Fruit fly (Drosophila melanogaster) whole organism, embryonic: ENCODE data around the gene CG15717.

Experiments
- CG10321 ChIP-seq: fragments of 200-800 bp; sonication (Bioruptor generic); IDR thresholded peaks from 2 replicates; pipeline ENCODE4 v1.3.6; 2022; ENCODE audit warnings: missing biosample characterization, missing genetic modification characterization
- CG11696 ChIP-seq: fragments of 200-800 bp; sonication (Bioruptor generic); IDR thresholded peaks from 2 replicates; pipeline ENCODE4 v1.3.6; 2022; ENCODE audit warnings: missing biosample characterization, missing genetic modification characterization
- CG15479 ChIP-seq: fragments of 200-800 bp; sonication (Bioruptor generic); optimal IDR thresholded peaks from 3 replicates; lab custom pipeline; 2019; ENCODE audit warnings: missing biosample characterization, mild to moderate bottlenecking, missing genetic modification characterization, moderate library complexity
- CG16863 ChIP-seq: fragments of 200-800 bp; sonication (Bioruptor generic); optimal IDR thresholded peaks from 3 replicates; lab custom pipeline; 2016; ENCODE audit warnings: missing biosample characterization, missing genetic modification characterization
- CG17568 ChIP-seq: fragments of 200-800 bp; sonication (Bioruptor generic); optimal IDR thresholded peaks from 2 replicates; lab custom pipeline; 2018; ENCODE audit warnings: missing biosample characterization, mild to moderate bottlenecking, missing genetic modification characterization, moderate library complexity
- CG1792 ChIP-seq: fragments of 200-800 bp; sonication (Bioruptor generic); optimal IDR thresholded peaks from 2 replicates; lab custom pipeline; 2016; ENCODE audit warnings: missing biosample characterization, missing genetic modification characterization
- CG1832 ChIP-seq: fragments of 200-800 bp; sonication (Bioruptor generic); optimal IDR thresholded peaks from 2 replicates; lab custom pipeline; 2017; ENCODE audit warnings: missing biosample characterization, mild to moderate bottlenecking, missing genetic modification characterization, inconsistent platforms
- CG2120 ChIP-seq: fragments of 200-800 bp; sonication (Bioruptor generic); optimal IDR thresholded peaks from 3 replicates; lab custom pipeline; 2016; ENCODE audit warnings: missing biosample characterization, missing genetic modification characterization
- CG2199 ChIP-seq: fragments of 200-800 bp; sonication (Bioruptor generic); IDR thresholded peaks from 3 replicates; pipeline ENCODE4 v1.3.6; 2022; ENCODE audit warnings: missing biosample characterization, missing genetic modification characterization
- CG31224 ChIP-seq: fragments of 200-800 bp; sonication (Bioruptor generic); IDR thresholded peaks from 2 replicates; pipeline ENCODE4 v1.3.6; 2022; ENCODE audit warnings: missing biosample characterization, missing genetic modification characterization
- CG32767 ChIP-seq: fragments of 200-800 bp; sonication (Bioruptor generic); IDR thresholded peaks from 2 replicates; pipeline ENCODE4 v1.3.6; 2022; ENCODE audit warnings: missing biosample characterization, missing genetic modification characterization
- CG33557 ChIP-seq: fragments of 200-800 bp; sonication (Bioruptor generic); optimal IDR thresholded peaks from 2 replicates; lab custom pipeline; 2019; ENCODE audit warnings: missing biosample characterization, mild to moderate bottlenecking, missing genetic modification characterization, moderate library complexity
- CG4282 ChIP-seq: fragments of 200-800 bp; sonication (Bioruptor generic); optimal IDR thresholded peaks from 2 replicates; lab custom pipeline; 2016; ENCODE audit warnings: missing biosample characterization, missing genetic modification characterization
- CG6175 ChIP-seq: fragments of 200-800 bp; sonication (Bioruptor generic); IDR thresholded peaks from 3 replicates; pipeline ENCODE4 v1.3.6; 2022; ENCODE audit warnings: missing biosample characterization, missing genetic modification characterization
- CG7357 ChIP-seq: fragments of 200-800 bp; sonication (Bioruptor generic); IDR thresholded peaks from 3 replicates; pipeline ENCODE4 v1.3.6; 2022; ENCODE audit warnings: missing biosample characterization, missing genetic modification characterization
- CG7786 ChIP-seq: fragments of 200-800 bp; sonication (Bioruptor generic); optimal IDR thresholded peaks from 2 replicates; lab custom pipeline; 2016; ENCODE audit warnings: missing biosample characterization, missing genetic modification characterization
- CG7963 ChIP-seq: fragments of 200-800 bp; sonication (Bioruptor generic); IDR thresholded peaks from 3 replicates; pipeline ENCODE4 v1.3.6; 2022; ENCODE audit warnings: missing biosample characterization, missing genetic modification characterization; ENCODE audit not compliant: partially characterized antibody
- CG8089 ChIP-seq: fragments of 200-800 bp; sonication (Bioruptor generic); optimal IDR thresholded peaks from 3 replicates; lab custom pipeline; 2016; ENCODE audit warnings: missing biosample characterization, missing genetic modification characterization
- CG8359 ChIP-seq: fragments of 200-800 bp; sonication (Bioruptor generic); optimal IDR thresholded peaks from 2 replicates; lab custom pipeline; 2017; ENCODE audit warnings: missing biosample characterization, mild to moderate bottlenecking, missing genetic modification characterization, borderline replicate concordance
- Dip2 ChIP-seq: fragments of 200-800 bp; sonication (Bioruptor generic); IDR thresholded peaks from 2 replicates; pipeline ENCODE4 v1.3.6; 2022; ENCODE audit warnings: missing biosample characterization, missing genetic modification characterization
- Dip3 ChIP-seq: fragments of 200-800 bp; sonication (Bioruptor generic); optimal IDR thresholded peaks from 3 replicates; lab custom pipeline; 2016; ENCODE audit warnings: missing biosample characterization, missing genetic modification characterization
- Drgx ChIP-seq: fragments of 200-800 bp; sonication (Bioruptor generic); IDR thresholded peaks from 2 replicates; pipeline ENCODE4 v1.3.6; 2022; ENCODE audit warnings: missing biosample characterization, missing genetic modification characterization
- E2f2 ChIP-seq: fragments of 200-800 bp; sonication (Bioruptor generic); IDR thresholded peaks from 2 replicates; pipeline ENCODE4 v1.3.6; 2022; ENCODE audit warnings: missing biosample characterization, missing genetic modification characterization
- Ets65A ChIP-seq: fragments of 200-800 bp; sonication (Bioruptor generic); peaks from one replicate; lab custom pipeline; 2016; ENCODE audit warnings: missing biosample characterization, missing genetic modification characterization
- Fer2 ChIP-seq: fragments of 200-800 bp; sonication (Bioruptor generic); optimal IDR thresholded peaks from 2 replicates; lab custom pipeline; 2018; ENCODE audit warnings: missing biosample characterization, mild to moderate bottlenecking, missing genetic modification characterization, moderate library complexity
- Fer3 ChIP-seq: fragments of 200-800 bp; sonication (Bioruptor generic); optimal IDR thresholded peaks from 2 replicates; lab custom pipeline; 2018; ENCODE audit warnings: missing biosample characterization, mild to moderate bottlenecking, missing genetic modification characterization, moderate library complexity
- HmgZ ChIP-seq: fragments of 200-800 bp; sonication (Bioruptor generic); optimal IDR thresholded peaks from 2 replicates; lab custom pipeline; 2018; ENCODE audit warnings: missing biosample characterization, mild to moderate bottlenecking, missing genetic modification characterization
- Lhr ChIP-seq: fragments of 200-800 bp; sonication (Bioruptor generic); optimal IDR thresholded peaks from 3 replicates; lab custom pipeline; 2017; ENCODE audit warnings: mild to moderate bottlenecking, missing biosample characterization, missing genetic modification reagents, missing genetic modification characterization
- Lpt ChIP-seq: fragments of >200 bp; optimal IDR thresholded peaks from 2 replicates; lab custom pipeline; 2018; ENCODE audit warnings: missing biosample characterization, missing genetic modification characterization
- Meics ChIP-seq: fragments of 200-800 bp; sonication (Bioruptor generic); optimal IDR thresholded peaks from 2 replicates; lab custom pipeline; 2017; ENCODE audit warnings: missing biosample characterization, mild to moderate bottlenecking, missing genetic modification characterization
- NFAT ChIP-seq: fragments of 200-800 bp; sonication (Bioruptor generic); IDR thresholded peaks from 2 replicates; pipeline ENCODE4 v1.3.6; 2022; ENCODE audit warnings: missing biosample characterization, missing genetic modification characterization
- Nf-YB ChIP-seq: fragments of 200-800 bp; sonication (Bioruptor generic); optimal IDR thresholded peaks from 3 replicates; lab custom pipeline; 2019; ENCODE audit warnings: missing biosample characterization, mild to moderate bottlenecking, missing genetic modification characterization, moderate library complexity
- Sin3A ChIP-seq: fragments of >200 bp; optimal IDR thresholded peaks from 2 replicates; lab custom pipeline; 2018
- Xbp1 ChIP-seq: fragments of 200-800 bp; sonication (Bioruptor generic); optimal IDR thresholded peaks from 3 replicates; lab custom pipeline; 2016; ENCODE audit warnings: missing biosample characterization, mild to moderate bottlenecking, missing genetic modification characterization
- amos ChIP-seq: fragments of 200-800 bp; sonication (Bioruptor generic); IDR thresholded peaks from 2 replicates; pipeline ENCODE4 v1.3.6; 2022; ENCODE audit warnings: missing biosample characterization, missing genetic modification characterization; ENCODE audit not compliant: partially characterized antibody
- ara ChIP-seq: fragments of 200-800 bp; sonication (Bioruptor generic); IDR thresholded peaks from 2 replicates; pipeline ENCODE4 v1.3.6; 2022; ENCODE audit warnings: missing biosample characterization, missing genetic modification characterization
- ase ChIP-seq: fragments of 200-800 bp; sonication (Bioruptor generic); IDR thresholded peaks from 3 replicates; pipeline ENCODE4 v1.3.6; 2022; ENCODE audit warnings: missing biosample characterization, missing genetic modification characterization
- bigmax ChIP-seq: fragments of 200-800 bp; sonication (Bioruptor generic); optimal IDR thresholded peaks from 2 replicates; lab custom pipeline; 2018; ENCODE audit warnings: missing biosample characterization, mild to moderate bottlenecking, missing genetic modification characterization
- crc ChIP-seq: fragments of 200-800 bp; sonication (Bioruptor generic); optimal IDR thresholded peaks from 2 replicates; lab custom pipeline; 2016; ENCODE audit warnings: missing biosample characterization, missing genetic modification characterization
- croc ChIP-seq: fragments of 200-800 bp; sonication (Bioruptor generic); conservative IDR thresholded peaks from 3 replicates; pipeline ENCODE4 v1.3.6; 2022; ENCODE audit warnings: missing biosample characterization, missing genetic modification characterization
- da ChIP-seq: fragments of 200-800 bp; sonication (Bioruptor generic); optimal IDR thresholded peaks from 2 replicates; lab custom pipeline; 2016; ENCODE audit warnings: missing biosample characterization, missing genetic modification characterization
- dm ChIP-seq: fragments of 200-800 bp; sonication (Bioruptor generic); optimal IDR thresholded peaks from 3 replicates; lab custom pipeline; 2016; ENCODE audit warnings: missing biosample characterization, missing genetic modification characterization
- fru ChIP-seq: fragments of >200 bp; optimal IDR thresholded peaks from 2 replicates; lab custom pipeline; 2017
- gcm2 ChIP-seq: fragments of 200-800 bp; sonication (Bioruptor generic); optimal IDR thresholded peaks from 2 replicates; lab custom pipeline; 2016; ENCODE audit warnings: missing biosample characterization, missing genetic modification characterization
- ham ChIP-seq: fragments of 200-800 bp; sonication (Bioruptor generic); IDR thresholded peaks from 2 replicates; pipeline ENCODE4 v1.3.6; 2022; ENCODE audit warnings: missing biosample characterization, missing genetic modification characterization
- hbn ChIP-seq: fragments of 200-800 bp; sonication (Bioruptor generic); IDR thresholded peaks from 2 replicates; pipeline ENCODE4 v1.3.6; 2022; ENCODE audit warnings: missing biosample characterization, missing genetic modification characterization; ENCODE audit not compliant: partially characterized antibody
- nau ChIP-seq: fragments of 200-800 bp; sonication (Bioruptor generic); optimal IDR thresholded peaks from 3 replicates; lab custom pipeline; 2017; ENCODE audit warnings: missing biosample characterization, mild to moderate bottlenecking, missing genetic modification characterization, missing genetic modification reagents
- nerfin-1 ChIP-seq: fragments of 200-800 bp; sonication (Bioruptor generic); optimal IDR thresholded peaks from 3 replicates; lab custom pipeline; 2019; ENCODE audit warnings: missing biosample characterization, mild to moderate bottlenecking, missing genetic modification characterization, moderate library complexity
- org-1 ChIP-seq: fragments of 200-800 bp; sonication (Bioruptor generic); optimal IDR thresholded peaks from 2 replicates; lab custom pipeline; 2017; ENCODE audit warnings: missing biosample characterization, missing genetic modification characterization
- repo ChIP-seq: fragments of 200-800 bp; sonication (Bioruptor generic); optimal IDR thresholded peaks from 2 replicates; lab custom pipeline; 2016; ENCODE audit warnings: missing biosample characterization, missing genetic modification characterization
- twi ChIP-seq: fragments of 200-800 bp; optimal IDR thresholded peaks from 2 replicates; lab custom pipeline; 2019; ENCODE audit warnings: missing biosample characterization, mild to moderate bottlenecking, missing genetic modification characterization, moderate library complexity
- zfh2 ChIP-seq: fragments of 200-800 bp; sonication (Bioruptor generic); optimal IDR thresholded peaks from 2 replicates; lab custom pipeline; 2016; ENCODE audit warnings: missing biosample characterization, missing genetic modification characterization

CG15717 gene

dm6 chrX:13159481-13159880 lies 30.7 kb downstream of the CG15717 start, which contains the start of the genes Bap60 and CG12096 (continued):
- TF ChIP-seq gcm2 (GFP tag; lab: Kevin White, UChicago) (no peak), Meics (GFP tag; lab: Kevin White, UChicago) (peak; percentile 63), CG1792 (GFP tag; lab: Kevin White, UChicago) (peak; percentile 67), ham (GFP tag; lab: Robert Waterston, UW) (0 out of 2 replicates have a peak, but pooled peaks have one; percentile 28), CG31224 (peak; percentile 27; the same call in 1 of the 2 replicates), CG1832 (GFP tag; lab: Kevin White, UChicago) (no peak), CG6175 (GFP tag; lab: Robert Waterston, UW) (no peak), repo (peak; percentile 65), nerfin-1 (tag; lab: Kevin White, UChicago) (peak; percentile 70), twi (peak; percentile 74), Dip2 (GFP tag; lab: Robert Waterston, UW) (no peak), ase (GFP tag; lab: Robert Waterston, UW) (peak; percentile 29; the same call in 1 of the 3 replicates), crc (GFP tag; lab: Kevin White, UChicago) (peak; percentile 44), E2f2 (GFP tag; lab: Robert Waterston, UW) (peak; percentile 52), Drgx (GFP tag; lab: Robert Waterston, UW) (no peak), CG11696 (GFP tag; lab: Robert Waterston, UW) (no peak), fru (lab: Kevin White, UChicago) (no peak), dm (GFP tag; lab: Kevin White, UChicago) (peak; percentile 86), Fer2 (tag; lab: Kevin White, UChicago) (peak; percentile 64), CG10321 (no peak), CG16863 (GFP tag; lab: Kevin White, UChicago) (peak; percentile 71), CG8089 (peak; percentile 55), zfh2 (GFP tag; lab: Kevin White, UChicago) (peak; percentile 88), CG7963 (GFP tag; lab: Robert Waterston, UW) (peak; percentile 81), nau (GFP tag; lab: Kevin White, UChicago) (no peak), Lhr (GFP tag; lab: Kevin White, UChicago) (peak; percentile 47), amos (GFP tag; lab: Robert Waterston, UW) (peak; percentile 81), ara (GFP tag; lab: Robert Waterston, UW) (peak; percentile 26; the same call in 1 of the 2 replicates), CG17568 (GFP tag; lab: Kevin White, UChicago) (no peak), CG8359 (GFP tag; lab: Kevin White, UChicago) (no peak), org-1 (GFP tag; lab: Kevin White, UChicago) (peak; percentile 40), hbn (GFP tag; lab: Robert Waterston, UW) (peak; percentile 92), Ets65A (GFP tag; lab: Kevin White, UChicago) (peak; percentile 99), CG2120 (peak; percentile 90), CG7357 (GFP tag; lab: Robert Waterston, UW) (peak; percentile 40; the same call in 2 of the 3 replicates), CG15479 (no peak), Sin3A (lab: Kevin White, UChicago) (peak; percentile 99), Lpt (GFP tag; lab: Kevin White, UChicago) (no peak), croc (peak; percentile 45; the same call in 2 of the 3 replicates), Xbp1 (peak; percentile 75), Dip3 (GFP tag; lab: Kevin White, UChicago) (peak; percentile 80), NFAT (GFP tag; lab: Robert Waterston, UW) (peak; percentile 49), bigmax (no peak), CG4282 (peak; percentile 0), CG32767 (GFP tag; lab: Robert Waterston, UW) (no peak), CG7786 (peak; percentile 86), CG33557 (peak; percentile 68), HmgZ (tag; lab: Kevin White, UChicago) (peak; percentile 88), da (peak; percentile 52), Nf-YB (GFP tag; lab: Kevin White, UChicago) (peak; percentile 45), Fer3 (peak; percentile 67), CG2199 (GFP tag; lab: Robert Waterston, UW) (no peak)
